Fruit fly (Drosophila melanogaster): ENCODE data around the gene Pits.

dm6 chrX:12632157-12632422 lies 49.1 kb upstream of the Pits start:
- TF ChIP-seq brk (GFP tag; optimal IDR thresholded peaks at IDR 0.05): no peak
- TF ChIP-seq woc (GFP tag; optimal IDR thresholded peaks at IDR 0.05): no peak
- no peak for TF ChIP-seq N (GFP tag; optimal IDR thresholded peaks at IDR 0.05)
- no peak for TF ChIP-seq rgr (GFP tag; optimal IDR thresholded peaks at IDR 0.05)
- TF ChIP-seq Rel (GFP tag; optimal IDR thresholded peaks at IDR 0.05): no peak
- TF ChIP-seq Rel (tag; optimal IDR thresholded peaks at IDR 0.05): no peak
- TF ChIP-seq Vsx2 (GFP tag; optimal IDR thresholded peaks at IDR 0.05; ENCODE audit: partially characterized antibody): no peak
- no peak for TF ChIP-seq Hr83 (GFP tag; optimal IDR thresholded peaks at IDR 0.05; ENCODE audit: poor library complexity, severe bottlenecking)
- TF ChIP-seq br (GFP tag; optimal IDR thresholded peaks at IDR 0.05): no peak
- TF ChIP-seq usp (GFP tag; optimal IDR thresholded peaks at IDR 0.05): no peak
- TF ChIP-seq Dif (GFP tag; optimal IDR thresholded peaks at IDR 0.05; ENCODE audit: partially characterized antibody): no peak
- no peak for TF ChIP-seq Myc (optimal IDR thresholded peaks at IDR 0.05)
- no peak for TF ChIP-seq CG9705 (GFP tag; optimal IDR thresholded peaks at IDR 0.05)
- no peak for TF ChIP-seq pan (optimal IDR thresholded peaks at IDR 0.05)
- no peak for TF ChIP-seq Mio (GFP tag; optimal IDR thresholded peaks at IDR 0.05)
